Fruit fly (Drosophila melanogaster): Measurements from ENCODE around the gene TrissinR.

DNA sequence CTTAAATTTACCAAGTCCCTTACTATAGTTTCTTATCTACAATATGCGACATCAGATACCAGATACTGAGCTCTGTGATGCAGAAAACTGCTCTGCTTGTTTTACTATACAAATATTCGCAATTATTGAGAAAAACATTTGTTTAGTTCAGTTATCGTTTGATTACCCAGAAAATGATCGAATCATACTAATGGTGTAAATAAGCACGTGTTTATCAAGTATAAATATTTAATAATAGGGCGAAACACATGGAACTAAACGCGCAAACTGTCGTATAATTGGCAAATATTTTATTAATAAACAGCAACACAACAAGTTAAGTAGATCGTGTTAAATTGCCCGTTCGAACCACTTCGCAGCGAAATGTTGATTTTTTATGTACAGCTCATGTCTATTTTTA lies 25.8 kb upstream of the TrissinR start:
- TF ChIP-seq CG15710 (tag; optimal IDR thresholded peaks at IDR 0.05) (no peak), CG14655 (GFP tag; optimal IDR thresholded peaks at IDR 0.05) (peak; percentile 22), Ets98B (GFP tag; IDR thresholded peaks at IDR 0.05) (no peak), EcR (GFP tag; optimal IDR thresholded peaks at IDR 0.05) (no peak), gl (tag; optimal IDR thresholded peaks at IDR 0.05) (peak; percentile 35), D1 (tag; optimal IDR thresholded peaks at IDR 0.05) (no peak), CG13204 (GFP tag; optimal IDR thresholded peaks at IDR 0.05) (no peak), CG12605 (GFP tag; IDR thresholded peaks at IDR 0.05) (no peak), CG10348 (GFP tag; IDR thresholded peaks at IDR 0.05) (no peak), CG34367 (tag; optimal IDR thresholded peaks at IDR 0.05) (no peak), Pif1A (GFP tag; optimal IDR thresholded peaks at IDR 0.05) (peak; percentile 27)
